Fruit fly (Drosophila melanogaster): ENCODE measurements around the gene Sh.

Gene Sh

DNA sequence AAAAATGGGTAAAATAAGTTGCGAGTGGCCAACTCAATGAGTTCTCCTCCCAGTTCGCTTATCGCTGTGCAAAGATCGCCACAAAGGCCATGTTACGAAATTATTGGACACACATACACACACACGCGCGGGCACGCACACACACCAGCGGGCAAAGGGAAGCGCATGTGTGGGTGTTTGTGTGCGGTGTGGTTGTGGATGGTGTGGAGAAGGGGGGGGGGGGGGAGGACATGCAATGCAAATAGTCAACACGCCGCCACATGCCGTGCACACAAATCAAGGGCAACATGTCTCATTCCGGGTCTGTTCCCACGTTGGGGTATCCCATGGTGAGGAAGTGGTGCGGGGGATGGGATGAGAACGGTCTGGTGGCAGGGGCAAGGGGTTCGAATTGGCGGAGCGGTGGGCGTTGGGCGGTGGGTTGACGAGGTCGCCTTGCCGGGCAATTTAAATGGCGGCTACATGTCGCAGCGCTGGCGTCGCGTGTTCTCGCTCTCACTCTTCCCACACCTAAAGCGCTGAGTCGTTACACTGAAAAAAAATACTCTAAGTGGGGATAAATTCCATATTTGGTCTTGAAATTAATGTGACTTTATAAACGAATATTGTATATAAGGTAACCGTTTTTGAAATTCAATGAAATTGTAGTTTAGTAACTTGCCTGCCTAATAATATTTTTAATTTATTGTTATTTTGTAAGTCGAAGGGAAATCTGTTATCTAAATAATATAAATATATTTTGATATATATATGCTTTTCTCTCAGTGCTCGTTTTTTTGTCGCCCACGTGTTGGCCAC, 59.1 kb downstream of the Sh start (continued):
- no peak for TF ChIP-seq ci (GFP tag; IDR thresholded peaks at IDR 0.05)
- TF ChIP-seq CG7786 (GFP tag; optimal IDR thresholded peaks at IDR 0.05) = no peak
- no peak for TF ChIP-seq CG9609 (GFP tag; optimal IDR thresholded peaks at IDR 0.05)
- TF ChIP-seq CG14667 (GFP tag; IDR thresholded peaks at IDR 0.05) = no peak
- no peak for TF ChIP-seq aop (GFP tag; IDR thresholded peaks at IDR 0.05)
- no peak for TF ChIP-seq jing (GFP tag; optimal IDR thresholded peaks at IDR 0.05)
- peak; percentile 2 for TF ChIP-seq kah (GFP tag; optimal IDR thresholded peaks at IDR 0.05)
- TF ChIP-seq trem (tag; optimal IDR thresholded peaks at IDR 0.05) = no peak
- TF ChIP-seq CG15514 (GFP tag; optimal IDR thresholded peaks at IDR 0.05) = peak; percentile 6
- no peak for TF ChIP-seq gfzf (GFP tag; optimal IDR thresholded peaks at IDR 0.05)
- no peak for TF ChIP-seq yki (optimal IDR thresholded peaks at IDR 0.05)
- TF ChIP-seq Ravus (GFP tag; IDR thresholded peaks at IDR 0.05) = no peak
- no peak for TF ChIP-seq CG6689 (GFP tag; IDR thresholded peaks at IDR 0.05)
- TF ChIP-seq CG16779 (GFP tag; IDR thresholded peaks at IDR 0.05) = no peak
- TF ChIP-seq Optix (GFP tag; IDR thresholded peaks at IDR 0.05) = no peak
- no peak for TF ChIP-seq CG9817 (tag; optimal IDR thresholded peaks at IDR 0.05)
- TF ChIP-seq CG4360 (GFP tag; IDR thresholded peaks at IDR 0.05) = no peak
- 0 out of 2 replicates have a peak, but pooled peaks have one; percentile 21 for TF ChIP-seq slbo (GFP tag; IDR thresholded peaks at IDR 0.05)
- no peak for TF ChIP-seq gsb-n (tag; optimal IDR thresholded peaks at IDR 0.05)
- no peak for TF ChIP-seq cas (GFP tag; IDR thresholded peaks at IDR 0.05)
- peak; percentile 13 for TF ChIP-seq CG4424 (GFP tag; optimal IDR thresholded peaks at IDR 0.05)
- TF ChIP-seq CG18764 (GFP tag; optimal IDR thresholded peaks at IDR 0.05) = no peak
- TF ChIP-seq CG12744 (GFP tag; optimal IDR thresholded peaks at IDR 0.05) = no peak
- no peak for TF ChIP-seq ERR (GFP tag; optimal IDR thresholded peaks at IDR 0.05)
- TF ChIP-seq Dek (tag; optimal IDR thresholded peaks at IDR 0.05) = no peak
- peak; percentile 74 for TF ChIP-seq CG3281 (GFP tag; optimal IDR thresholded peaks at IDR 0.05)
- no peak for TF ChIP-seq dmrt11E (tag; optimal IDR thresholded peaks at IDR 0.05)
- peak; percentile 92 for TF ChIP-seq Hr39 (optimal IDR thresholded peaks at IDR 0.05)
- no peak for TF ChIP-seq fu2 (GFP tag; optimal IDR thresholded peaks at IDR 0.05)
- TF ChIP-seq CG3838 (GFP tag; optimal IDR thresholded peaks at IDR 0.05) = no peak
- no peak for TF ChIP-seq CG13624 (GFP tag; optimal IDR thresholded peaks at IDR 0.05)
- no peak for TF ChIP-seq HLH54F (GFP tag; optimal IDR thresholded peaks at IDR 0.05)
- no peak for TF ChIP-seq ash1 (GFP tag; optimal IDR thresholded peaks at IDR 0.05)
- no peak for TF ChIP-seq MTF-1 (GFP tag; optimal IDR thresholded peaks at IDR 0.05; ENCODE audit: borderline replicate concordance)
- no peak for TF ChIP-seq ato (GFP tag; IDR thresholded peaks at IDR 0.05; ENCODE audit: partially characterized antibody)
- no peak for TF ChIP-seq prd (optimal IDR thresholded peaks at IDR 0.05)
- no peak for TF ChIP-seq prd (GFP tag; IDR thresholded peaks at IDR 0.05)
- TF ChIP-seq ind (GFP tag; optimal IDR thresholded peaks at IDR 0.05) = peak; percentile 17
- TF ChIP-seq CG10565 (GFP tag; optimal IDR thresholded peaks at IDR 0.05) = no peak
- TF ChIP-seq dimm (GFP tag; IDR thresholded peaks at IDR 0.05) = no peak
- TF ChIP-seq CG2202 (tag; optimal IDR thresholded peaks at IDR 0.05) = no peak
- no peak for TF ChIP-seq TFAM (GFP tag; optimal IDR thresholded peaks at IDR 0.05)
- TF ChIP-seq CG6813 (GFP tag; optimal IDR thresholded peaks at IDR 0.05) = no peak
- TF ChIP-seq CG12071 (GFP tag; optimal IDR thresholded peaks at IDR 0.05) = no peak
- no peak for TF ChIP-seq Dbx (GFP tag; IDR thresholded peaks at IDR 0.05)
- no peak for TF ChIP-seq peb (GFP tag; IDR thresholded peaks at IDR 0.05)
- TF ChIP-seq Jarid2 (GFP tag; optimal IDR thresholded peaks at IDR 0.05) = no peak
- peak; percentile 70 for TF ChIP-seq Fer1 (GFP tag; optimal IDR thresholded peaks at IDR 0.05)
- TF ChIP-seq unpg (GFP tag; optimal IDR thresholded peaks at IDR 0.05) = no peak
- TF ChIP-seq PHDP (tag; optimal IDR thresholded peaks at IDR 0.05) = no peak
- peak; percentile 25 for TF ChIP-seq D19A (tag; optimal IDR thresholded peaks at IDR 0.05)

All from whole organism, embryonic.